Fruit fly (Drosophila melanogaster): ENCODE data around the gene Mps1.

The Mps1 gene

DNA sequence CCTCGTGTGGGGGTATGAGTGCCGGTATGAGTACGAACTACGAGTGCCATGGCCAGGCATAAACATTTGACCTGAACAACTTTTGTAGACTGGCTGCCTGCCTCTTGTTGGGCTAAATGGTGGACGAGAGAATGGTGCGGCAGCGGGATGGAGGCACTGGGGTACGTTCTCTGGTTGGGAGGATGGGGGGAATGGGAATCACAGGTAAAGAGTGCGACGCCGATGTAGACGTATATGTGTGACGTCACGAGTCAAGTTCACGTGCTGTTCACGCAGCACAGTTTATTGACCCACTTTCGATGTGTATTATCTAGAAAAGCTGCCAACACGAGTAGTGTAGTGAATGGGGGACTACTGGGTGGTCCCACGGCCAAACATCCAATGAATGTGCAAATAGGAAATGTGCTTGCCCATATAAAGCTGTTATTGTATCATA lies 35.9 kb downstream of the Mps1 start (continued):
- TF ChIP-seq maf-S (GFP tag; optimal IDR thresholded peaks at IDR 0.05) (no peak), CG17186 (GFP tag; optimal IDR thresholded peaks at IDR 0.05) (no peak), CG3726 (GFP tag; IDR thresholded peaks at IDR 0.05) (no peak), fu2 (GFP tag; optimal IDR thresholded peaks at IDR 0.05) (no peak), cwo (GFP tag; optimal IDR thresholded peaks at IDR 0.05) (peak; percentile 98), kni (GFP tag; optimal IDR thresholded peaks at IDR 0.05) (peak; percentile 48), CG11560 (tag; IDR thresholded peaks at IDR 0.05) (no peak), Atf-2 (GFP tag; optimal IDR thresholded peaks at IDR 0.05) (no peak), zen2 (GFP tag; IDR thresholded peaks at IDR 0.05; ENCODE audit: partially characterized antibody) (no peak), btn (GFP tag; optimal IDR thresholded peaks at IDR 0.05) (no peak), tap (tag; optimal IDR thresholded peaks at IDR 0.05) (peak; percentile 4), CG34224 (GFP tag; IDR thresholded peaks at IDR 0.05; ENCODE audit: partially characterized antibody) (no peak), sug (tag; optimal IDR thresholded peaks at IDR 0.05) (peak; percentile 14), Deaf1 (tag; optimal IDR thresholded peaks at IDR 0.05) (peak; percentile 36), CG7987 (GFP tag; optimal IDR thresholded peaks at IDR 0.05) (peak; percentile 85), CG2875 (GFP tag; optimal IDR thresholded peaks at IDR 0.05) (no peak)

- TF ChIP-seq CG30020 (tag; optimal IDR thresholded peaks at IDR 0.05): no peak
- peak; percentile 59 for TF ChIP-seq Med (GFP tag)
- peak; percentile 64 for TF ChIP-seq Hey (tag; optimal IDR thresholded peaks at IDR 0.05)
- 0 out of 2 replicates have a peak, but pooled peaks have one; percentile 5 for TF ChIP-seq H2.0 (GFP tag; IDR thresholded peaks at IDR 0.05)
- peak in 1 of 2 experiments; percentile 67 for TF ChIP-seq Dfd (GFP tag; optimal IDR thresholded peaks at IDR 0.05)
- 0 out of 3 replicates have a peak, but pooled peaks have one; percentile 27 for TF ChIP-seq CG14860 (GFP tag; IDR thresholded peaks at IDR 0.05; ENCODE audit: partially characterized antibody)
- TF ChIP-seq vvl (GFP tag; IDR thresholded peaks at IDR 0.05): 0 out of 2 replicates have a peak, but pooled peaks have one; percentile 6
- TF ChIP-seq CG6791 (GFP tag; IDR thresholded peaks at IDR 0.05; ENCODE audit: partially characterized antibody): 0 out of 3 replicates have a peak, but pooled peaks have one; percentile 38
- TF ChIP-seq ci (GFP tag; IDR thresholded peaks at IDR 0.05): 0 out of 3 replicates have a peak, but pooled peaks have one; percentile 29
- TF ChIP-seq pb (GFP tag; optimal IDR thresholded peaks at IDR 0.05): no peak
- no peak for TF ChIP-seq Hr39 (optimal IDR thresholded peaks at IDR 0.05)
- TF ChIP-seq Ets65A (GFP tag): peak; percentile 60
- TF ChIP-seq exex (tag; optimal IDR thresholded peaks at IDR 0.05): no peak
Measured at dm6 chr3R:17707799-17708198, 36.7 kb downstream of the Mps1 start.

DNA sequence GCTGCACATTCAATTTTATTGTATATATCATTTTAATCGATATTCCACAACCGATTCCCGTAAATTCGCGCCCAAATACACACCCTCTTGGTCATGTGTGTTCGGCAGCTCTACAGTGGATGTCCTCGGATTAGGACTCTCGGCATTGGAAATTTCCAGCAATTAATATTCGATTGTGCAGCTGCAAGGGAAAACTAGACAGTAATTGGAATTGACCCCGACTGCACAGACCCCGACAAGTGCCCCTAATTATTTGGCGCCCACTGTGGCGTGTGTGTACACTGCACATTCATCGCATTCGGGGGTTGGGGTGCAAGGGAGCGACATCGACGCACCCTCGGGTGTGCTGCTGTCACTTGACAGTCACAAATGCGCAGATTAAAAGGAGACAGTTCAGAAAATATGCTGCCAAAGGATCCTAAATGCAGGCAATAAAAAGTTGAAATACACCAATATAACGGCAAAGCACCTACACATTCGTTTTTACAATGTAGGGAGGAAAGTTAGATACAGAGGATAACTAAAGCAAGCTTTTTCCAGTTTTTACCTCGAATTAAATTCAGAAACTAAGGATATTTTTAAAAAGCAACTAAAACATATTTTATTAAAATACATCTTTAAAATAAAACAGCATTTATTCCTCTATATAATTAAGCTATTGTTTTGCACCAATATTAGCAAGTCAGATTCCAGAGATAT lies 37.9 kb downstream of the Mps1 start:
- no peak for TF ChIP-seq Hr3 (GFP tag; optimal IDR thresholded peaks at IDR 0.05)
- no peak for TF ChIP-seq pan (optimal IDR thresholded peaks at IDR 0.05)
- peak in 1 of 2 experiments; percentile 33 for TF ChIP-seq pan (GFP tag; optimal IDR thresholded peaks at IDR 0.05 in 1 of 2, IDR thresholded peaks at IDR 0.05 in 1 of 2)
- TF ChIP-seq Dek (tag; optimal IDR thresholded peaks at IDR 0.05): no peak
- peak; percentile 35 for TF ChIP-seq CG1603 (tag; optimal IDR thresholded peaks at IDR 0.05)
- TF ChIP-seq tin (GFP tag; optimal IDR thresholded peaks at IDR 0.05): peak; percentile 18
- no peak for TF ChIP-seq CG9932 (GFP tag; IDR thresholded peaks at IDR 0.05)
- 0 out of 2 replicates have a peak, but pooled peaks have one; percentile 20 for TF ChIP-seq slbo (GFP tag; IDR thresholded peaks at IDR 0.05)
- TF ChIP-seq CG15073 (GFP tag; optimal IDR thresholded peaks at IDR 0.05): peak; percentile 24
- TF ChIP-seq ac (GFP tag; optimal IDR thresholded peaks at IDR 0.05): no peak
- no peak for TF ChIP-seq maf-S (GFP tag; optimal IDR thresholded peaks at IDR 0.05)
- TF ChIP-seq z (GFP tag; IDR thresholded peaks at IDR 0.05): no peak
- TF ChIP-seq yki (optimal IDR thresholded peaks at IDR 0.05): no peak
- no peak for TF ChIP-seq Dp (GFP tag; optimal IDR thresholded peaks at IDR 0.05)
- TF ChIP-seq CG33557 (GFP tag; optimal IDR thresholded peaks at IDR 0.05): no peak
- no peak for TF ChIP-seq usp (GFP tag; optimal IDR thresholded peaks at IDR 0.05)
- 0 out of 2 replicates have a peak, but pooled peaks have one; percentile 23 for TF ChIP-seq CG10366 (GFP tag; IDR thresholded peaks at IDR 0.05)
- no peak for TF ChIP-seq CG12744 (GFP tag; optimal IDR thresholded peaks at IDR 0.05)
- TF ChIP-seq zfh1 (GFP tag; IDR thresholded peaks at IDR 0.05): 0 out of 3 replicates have a peak, but pooled peaks have one; percentile 47
- TF ChIP-seq Rx (GFP tag; IDR thresholded peaks at IDR 0.05): no peak
- peak; percentile 23; the same call in 2 of the 4 replicates for TF ChIP-seq Gug (GFP tag; IDR thresholded peaks at IDR 0.05)
- no peak for TF ChIP-seq NFAT (GFP tag; IDR thresholded peaks at IDR 0.05)
